Worm (Caenorhabditis elegans): ENCODE results near the gene F13A2.1.

The F13A2.1 gene

DNA sequence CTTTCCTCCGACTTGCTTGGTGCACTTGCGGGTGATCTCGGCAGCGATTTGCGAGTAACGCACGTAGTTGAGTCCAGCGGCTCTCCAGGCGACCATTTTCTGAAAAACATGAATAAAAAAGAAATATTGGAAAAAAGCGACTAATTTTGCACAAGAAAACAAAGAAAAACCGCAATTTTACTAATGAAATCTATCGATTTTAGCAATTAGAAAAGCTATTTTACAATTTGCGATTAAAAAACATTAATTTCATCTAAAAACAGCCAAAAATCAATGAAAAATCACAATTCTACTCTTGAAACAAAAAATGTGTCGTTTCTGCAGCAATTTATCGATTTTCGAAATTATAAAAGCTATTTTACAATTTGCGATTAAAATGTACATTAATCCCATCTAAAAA, 35.9 kb downstream of the F13A2.1 start, which contains the start of gene hpo-18:
hpo-18 (minus strand) TSS at position 101 of the 400 bp plus-strand sequence.
- TF ChIP-seq tbp1 (GFP tag; optimal IDR thresholded peaks at IDR 0.05) (no peak), ztf-28 (GFP tag; IDR thresholded peaks at IDR 0.05) (no peak), sea-2 (GFP tag; IDR thresholded peaks at IDR 0.05) (no peak), T26A5.8 (tag; optimal IDR thresholded peaks at IDR 0.05) (no peak), ccch-3 (GFP tag; optimal IDR thresholded peaks at IDR 0.05) (no peak), hsf-1 (GFP tag; IDR thresholded peaks at IDR 0.05) (no peak), let-526 (GFP tag; IDR thresholded peaks at IDR 0.05) (no peak), ztf-25 (GFP tag; IDR thresholded peaks at IDR 0.05) (no peak)

DNA sequence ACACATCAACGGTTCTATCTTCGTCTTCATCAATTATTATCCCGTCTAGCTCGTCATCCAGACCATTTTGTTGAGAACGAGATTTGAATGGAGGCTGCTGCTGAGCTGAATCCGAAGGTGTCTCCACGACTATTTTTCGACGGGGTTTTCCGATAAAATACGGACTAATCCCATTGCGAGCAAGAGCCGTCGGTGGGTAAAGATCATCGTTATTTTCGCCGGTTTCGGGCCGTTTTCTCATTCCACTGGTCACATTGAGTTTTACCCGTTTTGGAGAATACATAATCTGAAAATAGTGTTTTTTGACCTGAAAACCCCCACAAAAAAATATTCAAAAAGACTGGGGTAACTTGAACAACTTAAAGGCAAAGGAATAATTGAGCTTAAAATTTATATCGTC, 36.5 kb downstream of the F13A2.1 start, which contains the start of gene figl-1:
figl-1 (minus strand) TSS at position 286 of the 400 bp plus-strand sequence.
- 0 out of 2 replicates have a peak, but pooled peaks have one; percentile 59 for TF ChIP-seq madf-3 (GFP tag; IDR thresholded peaks at IDR 0.05)
- peak; percentile 10 for TF ChIP-seq athp-1 (tag; optimal IDR thresholded peaks at IDR 0.05)
- peak; percentile 40; the same call in 1 of the 2 replicates for TF ChIP-seq mcd-1 (GFP tag; IDR thresholded peaks at IDR 0.05)
- peak; percentile 32 for TF ChIP-seq lin-54 (GFP tag; optimal IDR thresholded peaks at IDR 0.05)
- TF ChIP-seq madf-8 (GFP tag; conservative IDR thresholded peaks at IDR 0.05) = no peak
- TF ChIP-seq nfyb-1 (GFP tag; IDR thresholded peaks at IDR 0.05) = peak; percentile 56
- TF ChIP-seq zim-3 (tag; optimal IDR thresholded peaks at IDR 0.05) = peak; percentile 12
- TF ChIP-seq nhr-179 (tag; optimal IDR thresholded peaks at IDR 0.05) = no peak
- TF ChIP-seq ztf-26 (tag; optimal IDR thresholded peaks at IDR 0.05) = no peak
- TF ChIP-seq egrh-3 (GFP tag; IDR thresholded peaks at IDR 0.05) = no peak
- peak; percentile 25; the same call in 1 of the 2 replicates for TF ChIP-seq F33H1.4 (GFP tag; IDR thresholded peaks at IDR 0.05)
- peak; percentile 27 for TF ChIP-seq F49E8.2 (tag; optimal IDR thresholded peaks at IDR 0.05; ENCODE audit: insufficient read depth)
- TF ChIP-seq B0336.3 (GFP tag; IDR thresholded peaks at IDR 0.05) = no peak; the same call in 1 of the 2 replicates
- TF ChIP-seq pbrm-1 (GFP tag; IDR thresholded peaks at IDR 0.05) = peak; percentile 23; the same call in 1 of the 2 replicates
- peak; percentile 47 for TF ChIP-seq madf-6 (GFP tag; IDR thresholded peaks at IDR 0.05)

DNA sequence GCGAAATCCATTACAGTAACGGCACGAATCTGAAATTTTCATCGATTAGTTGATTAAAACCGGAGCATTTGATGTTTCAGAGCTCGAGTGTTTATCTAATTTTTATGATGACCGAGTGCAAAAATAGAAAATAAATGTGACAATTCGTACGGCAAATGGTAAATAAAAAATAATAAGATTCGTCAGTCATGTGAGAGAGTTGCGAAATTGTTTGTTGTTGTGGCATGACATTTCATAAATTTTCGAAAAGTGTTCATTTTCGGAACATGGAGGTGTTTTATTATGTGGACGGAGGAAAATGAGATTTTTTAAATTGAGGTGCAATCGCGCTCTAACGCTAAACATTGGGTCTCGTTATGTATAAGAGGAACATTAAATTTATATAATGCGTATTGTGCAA, 40.5 kb downstream of the F13A2.1 start:
- TF ChIP-seq cebp-1 (GFP tag; IDR thresholded peaks at IDR 0.05) = peak; percentile 72; the same call in 1 of the 2 replicates
- peak; percentile 88 for TF ChIP-seq cebp-1 (tag; optimal IDR thresholded peaks at IDR 0.05)
- no peak for TF ChIP-seq ama-1 (optimal IDR thresholded peaks at IDR 0.05)
- no peak for TF ChIP-seq ama-1 (GFP tag; optimal IDR thresholded peaks at IDR 0.05)
- no peak for TF ChIP-seq F57A8.1 (GFP tag; optimal IDR thresholded peaks at IDR 0.05)
- no peak for TF ChIP-seq F39B2.1 (GFP tag; IDR thresholded peaks at IDR 0.05)
- TF ChIP-seq ceh-100 (GFP tag; IDR thresholded peaks at IDR 0.05) = no peak

DNA sequence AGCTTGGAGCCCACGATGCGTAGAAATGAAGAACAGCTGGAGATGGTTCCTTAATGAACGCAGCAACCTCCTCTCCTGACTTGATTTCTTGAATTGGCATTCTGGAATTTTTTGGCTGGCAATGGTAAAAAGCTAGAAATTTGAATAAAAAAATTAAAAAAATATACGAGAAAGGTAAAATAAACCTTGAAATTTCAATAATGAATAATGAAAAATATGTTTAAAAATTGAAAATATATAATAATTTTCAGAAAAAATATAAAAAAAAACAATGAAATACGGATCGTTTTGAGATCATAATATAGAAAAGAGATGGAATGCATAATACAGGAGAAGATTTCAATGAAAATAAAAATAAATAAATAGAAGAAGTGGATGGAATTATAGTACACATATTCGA, 41.0 kb downstream of the F13A2.1 start, which contains the start of gene glrx-3:
glrx-3 (minus strand) TSS at position 101 of the 400 bp plus-strand sequence.
- TF ChIP-seq nhr-90 (tag; optimal IDR thresholded peaks at IDR 0.05) = no peak
- no peak for TF ChIP-seq hmg-1.2 (GFP tag; IDR thresholded peaks at IDR 0.05)
- TF ChIP-seq sptf-2 (GFP tag; optimal IDR thresholded peaks at IDR 0.05) = no peak
- TF ChIP-seq dox-1 (GFP tag; IDR thresholded peaks at IDR 0.05) = no peak
- no peak for TF ChIP-seq nfya-1 (tag; optimal IDR thresholded peaks at IDR 0.05; ENCODE audit: borderline replicate concordance, insufficient read depth)
- TF ChIP-seq F55B11.4 (tag; optimal IDR thresholded peaks at IDR 0.05; ENCODE audit: borderline replicate concordance, insufficient read depth) = no peak
- TF ChIP-seq madf-6 (GFP tag; IDR thresholded peaks at IDR 0.05) = 0 out of 2 replicates have a peak, but pooled peaks have one; percentile 26
- TF ChIP-seq xnd-1 (tag; optimal IDR thresholded peaks at IDR 0.05) = no peak
- TF ChIP-seq tbx-9 (tag; optimal IDR thresholded peaks at IDR 0.05; ENCODE audit: borderline replicate concordance) = no peak
- no peak for TF ChIP-seq ceh-91 (GFP tag; IDR thresholded peaks at IDR 0.05)
- peak; percentile 17; the same call in 1 of the 2 replicates for TF ChIP-seq mcd-1 (GFP tag; IDR thresholded peaks at IDR 0.05)
- TF ChIP-seq F52B5.7 (tag; optimal IDR thresholded peaks at IDR 0.05) = peak; percentile 33
- no peak for TF ChIP-seq K12H6.12 (tag; optimal IDR thresholded peaks at IDR 0.05)
- TF ChIP-seq F37B4.10 (GFP tag; IDR thresholded peaks at IDR 0.05) = no peak
- TF ChIP-seq cebp-2 (GFP tag; IDR thresholded peaks at IDR 0.05) = no peak
- TF ChIP-seq rpc-1 (optimal IDR thresholded peaks at IDR 0.05) = no peak
- TF ChIP-seq rpc-1 (tag; optimal IDR thresholded peaks at IDR 0.05) = no peak
- no peak for TF ChIP-seq ztf-26 (tag; optimal IDR thresholded peaks at IDR 0.05)
- no peak for TF ChIP-seq zim-3 (tag; optimal IDR thresholded peaks at IDR 0.05)
- no peak for TF ChIP-seq him-1 (tag; optimal IDR thresholded peaks at IDR 0.05)
- TF ChIP-seq egl-18 (GFP tag; IDR thresholded peaks at IDR 0.05) = no peak

Data from whole organism, young adult.